Fruit fly (Drosophila melanogaster) whole organism, embryonic: ENCODE results near the gene dia.

Source experiments
- Ada2b ChIP-seq: fragments of 200-800 bp; sonication (Bioruptor generic); IDR thresholded peaks from 2 replicates; pipeline ENCODE4 v1.3.6; 2022; ENCODE audit warnings: missing biosample characterization, missing genetic modification characterization
- CG11696 ChIP-seq: fragments of 200-800 bp; sonication (Bioruptor generic); IDR thresholded peaks from 2 replicates; pipeline ENCODE4 v1.3.6; 2022; ENCODE audit warnings: missing biosample characterization, missing genetic modification characterization
- CG12391 ChIP-seq: fragments of 200-800 bp; sonication (Bioruptor generic); optimal IDR thresholded peaks from 3 replicates; lab custom pipeline; 2018; ENCODE audit warnings: missing biosample characterization, mild to moderate bottlenecking, missing genetic modification characterization, moderate library complexity
- CG13424 ChIP-seq: fragments of 200-800 bp; sonication (Bioruptor generic); optimal IDR thresholded peaks from 2 replicates; lab custom pipeline; 2019; ENCODE audit warnings: missing biosample characterization, mild to moderate bottlenecking, missing genetic modification characterization, moderate library complexity
- CG14050 ChIP-seq: fragments of 200-800 bp; sonication (Bioruptor generic); IDR thresholded peaks from 3 replicates; pipeline ENCODE4 v1.3.6; 2022; ENCODE audit warnings: missing biosample characterization, missing genetic modification characterization
- CG15479 ChIP-seq: fragments of 200-800 bp; sonication (Bioruptor generic); optimal IDR thresholded peaks from 3 replicates; lab custom pipeline; 2019; ENCODE audit warnings: missing biosample characterization, mild to moderate bottlenecking, missing genetic modification characterization, moderate library complexity
- CG17829 ChIP-seq: fragments of 200-800 bp; optimal IDR thresholded peaks from 2 replicates; lab custom pipeline; 2019; ENCODE audit warnings: missing biosample characterization, mild to moderate bottlenecking, missing genetic modification characterization, moderate library complexity
- CG18011 ChIP-seq: fragments of 200-800 bp; sonication (Bioruptor generic); optimal IDR thresholded peaks from 2 replicates; lab custom pipeline; 2017; ENCODE audit warnings: missing biosample characterization, missing genetic modification characterization, mild to moderate bottlenecking, moderate library complexity, missing genotype
- CG18599 ChIP-seq: fragments of 200-800 bp; sonication (Bioruptor generic); optimal IDR thresholded peaks from 3 replicates; lab custom pipeline; 2017; ENCODE audit warnings: missing biosample characterization, missing genetic modification characterization, mild to moderate bottlenecking, moderate library complexity, missing genetic modification reagents
- CG2129 ChIP-seq: fragments of 200-800 bp; sonication (Bioruptor generic); IDR thresholded peaks from 2 replicates; pipeline ENCODE4 v1.3.6; 2022; ENCODE audit warnings: missing biosample characterization, missing genetic modification characterization; ENCODE audit not compliant: partially characterized antibody
- CG2199 ChIP-seq: fragments of 200-800 bp; sonication (Bioruptor generic); IDR thresholded peaks from 3 replicates; pipeline ENCODE4 v1.3.6; 2022; ENCODE audit warnings: missing biosample characterization, missing genetic modification characterization
- CG2202 ChIP-seq: fragments of 200-800 bp; sonication (Bioruptor generic); optimal IDR thresholded peaks from 2 replicates; lab custom pipeline; 2018; ENCODE audit warnings: missing biosample characterization, mild to moderate bottlenecking, missing genetic modification characterization
- CG2678 ChIP-seq: fragments of 200-800 bp; sonication (Bioruptor generic); optimal IDR thresholded peaks from 3 replicates; lab custom pipeline; 2019; ENCODE audit warnings: missing biosample characterization, mild to moderate bottlenecking, missing genetic modification characterization, moderate library complexity
- CG31224 ChIP-seq: fragments of 200-800 bp; sonication (Bioruptor generic); IDR thresholded peaks from 2 replicates; pipeline ENCODE4 v1.3.6; 2022; ENCODE audit warnings: missing biosample characterization, missing genetic modification characterization
- CG5953 ChIP-seq: fragments of 200-800 bp; sonication (Bioruptor generic); IDR thresholded peaks from 2 replicates; pipeline ENCODE4 v1.3.6; 2022; ENCODE audit warnings: missing biosample characterization, missing genetic modification characterization
- CG6654 ChIP-seq: fragments of 200-800 bp; sonication (Bioruptor generic); optimal IDR thresholded peaks from 2 replicates; lab custom pipeline; 2017; ENCODE audit warnings: missing biosample characterization, mild to moderate bottlenecking, missing genetic modification characterization
- CG6813 ChIP-seq: fragments of 200-800 bp; sonication (Bioruptor generic); optimal IDR thresholded peaks from 2 replicates; lab custom pipeline; 2017; ENCODE audit warnings: missing biosample characterization, missing genetic modification characterization, mild to moderate bottlenecking, moderate library complexity, missing genetic modification reagents
- CG6854 ChIP-seq: fragments of 200-800 bp; sonication (Bioruptor generic); optimal IDR thresholded peaks from 3 replicates; lab custom pipeline; 2017; ENCODE audit warnings: missing biosample characterization, mild to moderate bottlenecking, missing genetic modification characterization
- CG7357 ChIP-seq: fragments of 200-800 bp; sonication (Bioruptor generic); IDR thresholded peaks from 3 replicates; pipeline ENCODE4 v1.3.6; 2022; ENCODE audit warnings: missing biosample characterization, missing genetic modification characterization
- CG8281 ChIP-seq: fragments of 200-800 bp; sonication (Bioruptor generic); optimal IDR thresholded peaks from 2 replicates; lab custom pipeline; 2018; ENCODE audit warnings: missing biosample characterization, mild to moderate bottlenecking, missing genetic modification characterization, moderate library complexity
- CG8290 ChIP-seq, 3 experiments: fragments of 200-800 bp; sonication (Bioruptor generic); optimal IDR thresholded peaks; 2 replicates each; lab custom pipeline; 2016 to 2019; ENCODE audit warnings: missing biosample characterization in 3 of 3, missing genetic modification characterization in 3 of 3, mild to moderate bottlenecking in 2 of 3, moderate library complexity in 1 of 3
- CG8944 ChIP-seq: fragments of 200-800 bp; sonication (Bioruptor generic); optimal IDR thresholded peaks from 3 replicates; lab custom pipeline; 2016; ENCODE audit warnings: missing biosample characterization, missing genetic modification characterization
- CrebB ChIP-seq: fragments of 200-800 bp; sonication (Bioruptor generic); optimal IDR thresholded peaks from 3 replicates; lab custom pipeline; 2018; ENCODE audit warnings: missing biosample characterization, mild to moderate bottlenecking, missing genetic modification characterization
- Dip2 ChIP-seq: fragments of 200-800 bp; sonication (Bioruptor generic); IDR thresholded peaks from 2 replicates; pipeline ENCODE4 v1.3.6; 2022; ENCODE audit warnings: missing biosample characterization, missing genetic modification characterization
- Ets97D ChIP-seq: fragments of 200-800 bp; sonication (Bioruptor generic); optimal IDR thresholded peaks from 3 replicates; lab custom pipeline; 2016; ENCODE audit warnings: missing biosample characterization, missing genetic modification characterization
- Fer2 ChIP-seq: fragments of 200-800 bp; sonication (Bioruptor generic); optimal IDR thresholded peaks from 2 replicates; lab custom pipeline; 2018; ENCODE audit warnings: missing biosample characterization, mild to moderate bottlenecking, missing genetic modification characterization, moderate library complexity
- MBD-R2 ChIP-seq: fragments of 200-800 bp; sonication (Bioruptor generic); IDR thresholded peaks from 2 replicates; pipeline ENCODE4 v1.3.6; 2022; ENCODE audit warnings: missing biosample characterization, missing genetic modification characterization
- Med ChIP-seq: fragments of 200-800 bp; sonication (Bioruptor generic); peaks from one replicate; lab custom pipeline; 2016; ENCODE audit warnings: missing biosample characterization, missing genetic modification characterization, mild to moderate bottlenecking, inconsistent platforms, moderate library complexity
- Nf-YC ChIP-seq: fragments of 200-800 bp; optimal IDR thresholded peaks from 3 replicates; lab custom pipeline; 2019; ENCODE audit warnings: missing biosample characterization, mild to moderate bottlenecking, missing genetic modification characterization, moderate library complexity
- Oli ChIP-seq: fragments of 200-800 bp; sonication (Bioruptor generic); optimal IDR thresholded peaks from 2 replicates; lab custom pipeline; 2018; ENCODE audit warnings: missing biosample characterization, mild to moderate bottlenecking, missing genetic modification characterization, moderate library complexity
- Pdp1 ChIP-seq, 2 experiments: fragments of 200-800 bp; sonication (Bioruptor generic); optimal IDR thresholded peaks; 3 replicates each; lab custom pipeline; 2016; ENCODE audit warnings: missing biosample characterization in 2 of 2, missing genetic modification characterization in 2 of 2, mild to moderate bottlenecking in 1 of 2, moderate library complexity in 1 of 2
- Vsx1 ChIP-seq: fragments of 200-800 bp; sonication (Bioruptor generic); optimal IDR thresholded peaks from 2 replicates; lab custom pipeline; 2017; ENCODE audit warnings: missing biosample characterization, mild to moderate bottlenecking, missing genetic modification characterization, missing genetic modification reagents
- ash1 ChIP-seq: fragments of 200-800 bp; sonication (Bioruptor generic); optimal IDR thresholded peaks from 2 replicates; lab custom pipeline; 2018; ENCODE audit warnings: missing biosample characterization, mild to moderate bottlenecking, missing genetic modification characterization
- cad ChIP-seq: fragments of >200 bp; optimal IDR thresholded peaks from 2 replicates; lab custom pipeline; 2017; ENCODE audit warnings: missing biosample characterization, missing genetic modification characterization
- exex ChIP-seq: fragments of 200-800 bp; sonication (Bioruptor generic); optimal IDR thresholded peaks from 4 replicates; lab custom pipeline; 2018; ENCODE audit warnings: missing biosample characterization, mild to moderate bottlenecking, missing genetic modification characterization, moderate library complexity
- fru ChIP-seq: fragments of >200 bp; optimal IDR thresholded peaks from 2 replicates; lab custom pipeline; 2017
- ftz-f1 ChIP-seq: fragments of 200-800 bp; sonication (Bioruptor generic); optimal IDR thresholded peaks from 2 replicates; lab custom pipeline; 2016; ENCODE audit warnings: missing biosample characterization, missing genetic modification characterization
- grau ChIP-seq: fragments of 200-800 bp; optimal IDR thresholded peaks from 3 replicates; lab custom pipeline; 2019; ENCODE audit warnings: missing biosample characterization, mild to moderate bottlenecking, missing genetic modification characterization, moderate library complexity
- gt ChIP-seq: fragments of 200-800 bp; sonication (Bioruptor generic); IDR thresholded peaks from 2 replicates; pipeline ENCODE4 v1.3.6; 2022; ENCODE audit warnings: missing biosample characterization, missing genetic modification characterization
- knrl ChIP-seq: fragments of 200-800 bp; sonication (Bioruptor generic); IDR thresholded peaks from 3 replicates; pipeline ENCODE4 v1.3.6; 2022; ENCODE audit warnings: missing biosample characterization, missing genetic modification characterization; ENCODE audit not compliant: partially characterized antibody
- org-1 ChIP-seq: fragments of 200-800 bp; sonication (Bioruptor generic); optimal IDR thresholded peaks from 2 replicates; lab custom pipeline; 2017; ENCODE audit warnings: missing biosample characterization, missing genetic modification characterization
- pho ChIP-seq: fragments of 200-800 bp; sonication (Bioruptor generic); optimal IDR thresholded peaks from 2 replicates; lab custom pipeline; 2016; ENCODE audit warnings: missing biosample characterization, missing genetic modification characterization
- pita ChIP-seq: fragments of 200-800 bp; sonication (Bioruptor generic); optimal IDR thresholded peaks from 2 replicates; lab custom pipeline; 2017; ENCODE audit warnings: missing biosample characterization, mild to moderate bottlenecking, missing genetic modification characterization
- repo ChIP-seq: fragments of 200-800 bp; sonication (Bioruptor generic); optimal IDR thresholded peaks from 2 replicates; lab custom pipeline; 2016; ENCODE audit warnings: missing biosample characterization, missing genetic modification characterization
- sens-2 ChIP-seq: fragments of 200-800 bp; sonication (Bioruptor generic); IDR thresholded peaks from 2 replicates; pipeline ENCODE4 v1.3.6; 2022; ENCODE audit warnings: missing biosample characterization, missing genetic modification characterization
- toy ChIP-seq: fragments of 200-800 bp; sonication (Bioruptor generic); IDR thresholded peaks from 2 replicates; pipeline ENCODE4 v1.3.6; 2022; ENCODE audit warnings: missing biosample characterization, missing genetic modification characterization
- vnd ChIP-seq: fragments of 200-800 bp; sonication (Bioruptor generic); IDR thresholded peaks from 3 replicates; pipeline ENCODE4 v1.3.6; 2022; ENCODE audit warnings: missing biosample characterization, missing genetic modification characterization; ENCODE audit not compliant: partially characterized antibody
- zen ChIP-seq: fragments of 200-800 bp; sonication (Bioruptor generic); optimal IDR thresholded peaks from 3 replicates; lab custom pipeline; 2018; ENCODE audit warnings: missing biosample characterization, mild to moderate bottlenecking, missing genetic modification characterization, moderate library complexity
- zen2 ChIP-seq: fragments of 200-800 bp; sonication (Bioruptor generic); IDR thresholded peaks from 3 replicates; pipeline ENCODE4 v1.3.6; 2022; ENCODE audit warnings: missing biosample characterization, missing genetic modification characterization; ENCODE audit not compliant: partially characterized antibody

Gene dia

DNA sequence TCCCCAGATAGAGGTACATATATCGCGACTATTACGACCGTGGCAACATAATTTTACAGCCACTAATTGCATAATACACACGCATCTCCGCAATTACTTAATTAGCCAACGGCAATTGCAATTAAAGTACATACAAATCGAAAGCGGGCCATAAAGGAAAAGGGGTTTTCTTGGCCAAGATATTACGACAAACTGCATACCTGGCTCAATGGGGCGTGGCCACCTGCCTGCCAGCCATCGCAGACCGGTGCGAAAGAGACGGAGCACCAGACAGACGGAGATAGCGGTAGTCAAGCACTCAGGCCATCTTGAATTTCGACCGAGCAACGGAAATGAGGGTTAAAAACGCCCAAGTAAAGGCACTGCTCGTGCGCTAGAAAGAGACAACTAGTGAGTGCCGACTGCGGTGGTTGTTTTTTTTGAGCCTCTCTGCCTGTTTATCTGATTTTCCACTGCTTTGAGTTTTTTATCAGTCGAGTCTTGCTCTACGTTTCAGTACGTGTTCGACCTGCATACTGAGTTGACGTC is 12.4 kb downstream of the dia start, which contains the start of gene cad (continued):
- TF ChIP-seq zen (tag; lab: Kevin White, UChicago) (peak; percentile 45), CG14050 (GFP tag; lab: Robert Waterston, UW) (peak; percentile 51; the same call in 2 of the 3 replicates), Dip2 (GFP tag; lab: Robert Waterston, UW) (no peak), cad (peak; percentile 94), CG15479 (GFP tag; lab: Kevin White, UChicago) (peak; percentile 30), CG31224 (GFP tag; lab: Robert Waterston, UW) (no peak), CG2202 (peak; percentile 6), fru (lab: Kevin White, UChicago) (no peak), toy (GFP tag; lab: Robert Waterston, UW) (no peak), CG7357 (no peak), pita (GFP tag; lab: Kevin White, UChicago) (no peak), vnd (GFP tag; lab: Robert Waterston, UW) (0 out of 3 replicates have a peak, but pooled peaks have one; percentile 25), CG18011 (no peak), gt (GFP tag; lab: Robert Waterston, UW) (no peak), CG11696 (GFP tag; lab: Robert Waterston, UW) (peak; percentile 14; the same call in 1 of the 2 replicates), MBD-R2 (no peak; the same call in 1 of the 2 replicates), CG8944 (no peak), org-1 (GFP tag; lab: Kevin White, UChicago) (no peak), CG18599 (GFP tag; lab: Kevin White, UChicago) (no peak), CG6854 (no peak), CG17829 (peak; percentile 47), CG5953 (GFP tag; lab: Robert Waterston, UW) (0 out of 2 replicates have a peak, but pooled peaks have one; percentile 26), zen2 (GFP tag; lab: Robert Waterston, UW) (no peak), CG2129 (GFP tag; lab: Robert Waterston, UW) (no peak), ash1 (peak; percentile 53), CG12391 (peak; percentile 3), Med (GFP tag; lab: Kevin White, UChicago) (peak; percentile 94), ftz-f1 (peak; percentile 31), grau (tag; lab: Kevin White, UChicago) (peak; percentile 12), sens-2 (GFP tag; lab: Robert Waterston, UW) (no peak), Nf-YC (tag; lab: Kevin White, UChicago) (peak; percentile 98), CG6813 (GFP tag; lab: Kevin White, UChicago) (peak; percentile 63), CG8290 (GFP tag; optimal IDR thresholded peaks at IDR 0.05; lab: Kevin White, UChicago) (no peak), CG8290 (tag; optimal IDR thresholded peaks at IDR 0.05; lab: Kevin White, UChicago) (peak in 1 of 2 experiments; percentile 36), CG6654 (no peak), Ets97D (GFP tag; lab: Kevin White, UChicago) (peak; percentile 92), Pdp1 (GFP tag; optimal IDR thresholded peaks at IDR 0.05; lab: Kevin White, UChicago) (peak in 1 of 2 experiments; percentile 15), Vsx1 (GFP tag; lab: Kevin White, UChicago) (peak; percentile 12), CG13424 (peak; percentile 11), repo (GFP tag; lab: Kevin White, UChicago) (no peak), Ada2b (no peak; the same call in 1 of the 2 replicates), knrl (GFP tag; lab: Robert Waterston, UW) (peak; percentile 22; the same call in 1 of the 3 replicates), exex (tag; lab: Kevin White, UChicago) (no peak), Fer2 (tag; lab: Kevin White, UChicago) (no peak), CrebB (tag; lab: Kevin White, UChicago) (peak; percentile 43), pho (GFP tag; lab: Kevin White, UChicago) (no peak), CG2678 (peak; percentile 15), CG8281 (no peak), CG2199 (GFP tag; lab: Robert Waterston, UW) (peak; percentile 76; the same call in 2 of the 3 replicates), Oli (tag; lab: Kevin White, UChicago) (no peak)
